Worm (Caenorhabditis elegans): Measurements from ENCODE around the gene pqn-78.

DNA sequence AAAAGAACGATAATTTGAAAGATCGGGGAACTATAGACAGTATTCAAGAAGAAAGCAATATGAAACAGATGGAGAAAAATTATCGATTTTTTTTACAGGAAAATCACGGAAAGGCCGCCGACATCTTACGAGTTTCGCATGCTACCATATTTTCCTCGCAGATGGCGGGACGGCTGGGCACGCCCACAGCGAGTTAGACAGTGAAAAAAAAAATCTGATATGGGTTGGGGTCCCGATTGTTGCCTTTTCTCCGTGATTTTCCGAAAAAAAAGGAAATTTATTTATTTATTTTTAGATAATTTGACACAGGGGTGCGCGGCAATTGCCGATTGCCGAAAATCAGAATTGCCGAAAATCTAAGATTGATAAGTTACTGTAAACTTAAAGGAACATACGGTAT lies 40.1 kb downstream of the pqn-78 start:
- TF ChIP-seq T20F7.1 (GFP tag; optimal IDR thresholded peaks at IDR 0.05) (no peak), egl-27 (tag; optimal IDR thresholded peaks at IDR 0.05) (no peak), nhr-25 (tag; optimal IDR thresholded peaks at IDR 0.05; ENCODE audit: borderline replicate concordance, insufficient read depth) (no peak), Y75B8A.6 (GFP tag; IDR thresholded peaks at IDR 0.05) (no peak), saeg-2 (GFP tag; IDR thresholded peaks at IDR 0.05) (no peak), ztf-11 (tag; optimal IDR thresholded peaks at IDR 0.05) (no peak), mdl-1 (tag; optimal IDR thresholded peaks at IDR 0.05) (no peak), aly-2 (tag; optimal IDR thresholded peaks at IDR 0.05) (no peak), Y105C5A.15 (GFP tag; IDR thresholded peaks at IDR 0.05) (no peak), dpl-1 (GFP tag; optimal IDR thresholded peaks at IDR 0.05) (no peak), ceh-32 (tag; optimal IDR thresholded peaks at IDR 0.05; ENCODE audit: poor library complexity) (no peak), skn-1 (tag; optimal IDR thresholded peaks at IDR 0.05) (no peak), dve-1 (tag; optimal IDR thresholded peaks at IDR 0.05; ENCODE audit: insufficient read depth) (no peak)
